Fruit fly (Drosophila melanogaster) whole organism, prepupa: Measurements from ENCODE around the gene SPoCk.

Source experiments
- CG10631 ChIP-seq: fragments of 200-800 bp; sonication (Bioruptor generic); optimal IDR thresholded peaks from 2 replicates; lab custom pipeline; 2016; ENCODE audit warnings: missing biosample characterization, missing genetic modification characterization
- CG10669 ChIP-seq: fragments of 200-800 bp; sonication (Bioruptor generic); optimal IDR thresholded peaks from 3 replicates; lab custom pipeline; 2018; ENCODE audit warnings: missing biosample characterization, mild to moderate bottlenecking, missing genetic modification characterization, moderate library complexity
- CG3032 ChIP-seq: fragments of 200-800 bp; optimal IDR thresholded peaks from 2 replicates; lab custom pipeline; 2019; ENCODE audit warnings: missing biosample characterization, mild to moderate bottlenecking, missing genetic modification characterization, moderate library complexity
- CG6854 ChIP-seq: fragments of 200-800 bp; sonication (Bioruptor generic); optimal IDR thresholded peaks from 2 replicates; lab custom pipeline; 2017; ENCODE audit warnings: missing biosample characterization, mild to moderate bottlenecking, missing genetic modification characterization
- Ets21C ChIP-seq: fragments of 200-800 bp; sonication (Bioruptor generic); optimal IDR thresholded peaks from 3 replicates; lab custom pipeline; 2016; ENCODE audit warnings: missing biosample characterization, missing genetic modification characterization
- Ets96B ChIP-seq: fragments of 200-800 bp; optimal IDR thresholded peaks from 2 replicates; lab custom pipeline; 2019; ENCODE audit warnings: missing biosample characterization, mild to moderate bottlenecking, missing genetic modification characterization, moderate library complexity
- Hr39 ChIP-seq: fragments of 200-800 bp; sonication (Bioruptor generic); optimal IDR thresholded peaks from 2 replicates; lab custom pipeline; 2016; ENCODE audit warnings: missing biosample characterization, missing genetic modification characterization
- OdsH ChIP-seq: fragments of 200-800 bp; sonication (Bioruptor generic); optimal IDR thresholded peaks from 3 replicates; lab custom pipeline; 2016; ENCODE audit warnings: missing biosample characterization, missing genetic modification characterization
- lz ChIP-seq: fragments of 200-800 bp; sonication (Bioruptor generic); optimal IDR thresholded peaks from 3 replicates; lab custom pipeline; 2016; ENCODE audit warnings: missing biosample characterization, missing genetic modification characterization
- pdm3 ChIP-seq: fragments of 200-800 bp; sonication (Bioruptor generic); optimal IDR thresholded peaks from 3 replicates; lab custom pipeline; 2016; ENCODE audit warnings: missing biosample characterization, missing genetic modification characterization
- spab ChIP-seq: fragments of 200-800 bp; sonication (Bioruptor generic); optimal IDR thresholded peaks from 2 replicates; lab custom pipeline; 2017; ENCODE audit warnings: missing biosample characterization, mild to moderate bottlenecking, missing genetic modification characterization, missing genetic modification reagents
- ss ChIP-seq, 2 experiments: fragments of 200-800 bp; sonication (Bioruptor generic); optimal IDR thresholded peaks; 2 replicates in 1 of 2; 3 replicates in 1 of 2; lab custom pipeline; 2017 to 2018; ENCODE audit warnings: mild to moderate bottlenecking in 2 of 2, missing biosample characterization in 2 of 2, missing genetic modification characterization in 2 of 2, moderate library complexity in 1 of 2
- svp ChIP-seq: fragments of 200-800 bp; sonication (Bioruptor generic); peaks from one replicate; lab custom pipeline; 2016; ENCODE audit warnings: missing biosample characterization, missing genetic modification characterization

DNA sequence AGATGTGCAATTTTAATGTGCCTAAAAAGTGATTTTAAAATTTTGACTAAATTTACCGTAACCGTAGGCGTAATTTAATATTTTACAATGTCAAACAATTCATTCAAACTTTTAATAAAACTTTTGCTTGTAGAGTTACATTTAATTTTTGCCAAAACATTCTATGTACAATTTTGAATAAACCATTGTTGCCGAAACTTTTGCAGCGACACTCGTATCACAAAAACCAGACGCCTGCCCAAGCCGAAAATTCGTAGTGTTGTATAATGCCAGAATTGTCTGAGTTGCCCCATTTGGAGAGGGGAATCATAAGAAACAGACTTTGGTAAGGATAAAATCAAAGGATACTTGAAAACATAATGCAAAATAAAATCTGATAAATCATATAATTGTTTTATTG lies 46.4 kb downstream of the SPoCk start:
- no peak for TF ChIP-seq ss (GFP tag; optimal IDR thresholded peaks at IDR 0.05; lab: Kevin White, UChicago)
- no peak for TF ChIP-seq pdm3
- no peak for TF ChIP-seq Hr39
- no peak for TF ChIP-seq CG10631 (GFP tag; lab: Kevin White, UChicago)
- TF ChIP-seq spab = no peak
- no peak for TF ChIP-seq CG10669 (GFP tag; lab: Kevin White, UChicago)
- TF ChIP-seq OdsH (GFP tag; lab: Kevin White, UChicago) = no peak
- no peak for TF ChIP-seq Ets96B (tag; lab: Kevin White, UChicago)
- TF ChIP-seq lz (GFP tag; lab: Kevin White, UChicago) = no peak
- TF ChIP-seq CG6854 (GFP tag; lab: Kevin White, UChicago) = no peak
- TF ChIP-seq CG3032 (tag; lab: Kevin White, UChicago) = no peak
- TF ChIP-seq Ets21C = no peak
- TF ChIP-seq svp (GFP tag; lab: Kevin White, UChicago) = no peak
